Fruit fly (Drosophila melanogaster) whole organism, wandering third instar larva: ENCODE measurements around the gene CG42390.

Experiments
- Dfd ChIP-seq: fragments of >200 bp; optimal IDR thresholded peaks from 2 replicates; lab custom pipeline; 2017; ENCODE audit warnings: missing biosample characterization, missing genetic modification characterization
- Hr78 ChIP-seq: fragments of >200 bp; optimal IDR thresholded peaks from 2 replicates; lab custom pipeline; 2017; ENCODE audit warnings: missing biosample characterization, missing genetic modification characterization
- Mio ChIP-seq: sonication (Bioruptor generic); optimal IDR thresholded peaks from 2 replicates; lab custom pipeline; 2016; ENCODE audit warnings: missing biosample characterization, missing genetic modification characterization
- Myc ChIP-seq: fragments of >200 bp; optimal IDR thresholded peaks from 2 replicates; lab custom pipeline; 2017
- psq ChIP-seq: fragments of 200-800 bp; sonication (Bioruptor generic); optimal IDR thresholded peaks from 3 replicates; lab custom pipeline; 2017; ENCODE audit warnings: missing biosample characterization, mild to moderate bottlenecking, missing genetic modification characterization, moderate library complexity
- woc ChIP-seq: sonication (Bioruptor generic); optimal IDR thresholded peaks from 2 replicates; lab custom pipeline; 2016; ENCODE audit warnings: missing biosample characterization, mild to moderate bottlenecking, missing genetic modification characterization

DNA sequence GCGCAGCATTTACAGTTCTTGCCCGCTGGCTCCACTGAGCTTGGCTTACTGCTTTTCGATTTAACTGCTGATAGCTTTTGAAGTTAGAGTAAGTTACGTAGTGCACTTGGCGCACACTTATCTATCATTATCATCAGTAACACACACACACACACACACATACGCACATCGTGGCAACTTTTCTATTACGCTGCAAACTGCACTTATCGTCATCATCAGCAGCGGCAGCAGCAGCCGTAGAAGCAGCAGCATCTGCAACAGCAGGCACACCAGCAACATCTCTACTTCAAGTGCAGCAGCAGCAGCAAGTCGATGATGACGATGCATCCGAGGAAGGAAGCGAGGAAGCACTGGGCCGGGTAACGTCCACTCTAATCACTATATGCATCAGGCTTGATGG is 38.8 kb downstream of the CG42390 start:
- peak; percentile 58 for TF ChIP-seq Dfd (GFP tag; lab: Kevin White, UChicago)
- TF ChIP-seq Mio: no peak
- TF ChIP-seq woc (GFP tag; lab: Kevin White, UChicago): no peak
- TF ChIP-seq Hr78 (GFP tag; lab: Kevin White, UChicago): no peak
- TF ChIP-seq psq: no peak
- TF ChIP-seq Myc (lab: Kevin White, UChicago): no peak
